Worm (Caenorhabditis elegans) whole organism, L2 larva: ENCODE measurements around the gene srj-38.

ENCODE experiments used
- C34F6.9 ChIP-seq: fragments of 150-350 bp; optimal IDR thresholded peaks from 2 replicates; lab custom pipeline; 2014; ENCODE audit warnings: missing biosample characterization, missing genetic modification characterization
- F13H6.1 ChIP-seq: sonication (generic microtip); optimal IDR thresholded peaks from 2 replicates; lab custom pipeline; 2016; ENCODE audit warnings: missing genetic modification characterization, missing compliant biosample characterization
- R02D3.7 ChIP-seq: fragments of 150-350 bp; optimal IDR thresholded peaks from 2 replicates; lab custom pipeline; 2014; ENCODE audit warnings: missing biosample characterization, missing genetic modification characterization
- Y55F3AM.14 ChIP-seq: fragments of 200-800 bp; sonication (Bioruptor generic); optimal IDR thresholded peaks from 2 replicates; lab custom pipeline; 2018; ENCODE audit warnings: mild to moderate bottlenecking, missing genetic modification characterization, missing compliant biosample characterization
- ZK546.5 ChIP-seq: sonication (generic microtip); optimal IDR thresholded peaks from 2 replicates; lab custom pipeline; 2017; ENCODE audit warnings: missing biosample characterization, missing genetic modification characterization
- alr-1 ChIP-seq: fragments of 150-350 bp; optimal IDR thresholded peaks from 2 replicates; lab custom pipeline; 2014; ENCODE audit warnings: missing biosample characterization, missing genetic modification characterization
- aly-2 ChIP-seq: fragments of 150-350 bp; optimal IDR thresholded peaks from 2 replicates; lab custom pipeline; 2014; ENCODE audit warnings: missing biosample characterization, missing genetic modification characterization
- ama-1 ChIP-seq: fragments of 150-350 bp; optimal IDR thresholded peaks from 2 replicates; lab custom pipeline; 2018; ENCODE audit warnings: inconsistent platforms
- blmp-1 ChIP-seq: sonication (generic microtip); optimal IDR thresholded peaks from 2 replicates; lab custom pipeline; 2017; ENCODE audit warnings: missing genetic modification characterization, mild to moderate bottlenecking, missing compliant biosample characterization, antibody characterized with exemption, moderate library complexity; ENCODE audit not compliant: insufficient read depth
- ceh-16 ChIP-seq: fragments of 150-350 bp; optimal IDR thresholded peaks from 2 replicates; lab custom pipeline; 2014; ENCODE audit warnings: missing biosample characterization, missing genetic modification characterization
- ceh-82 ChIP-seq: fragments of 150-350 bp; optimal IDR thresholded peaks from 2 replicates; lab custom pipeline; 2014; ENCODE audit warnings: missing biosample characterization, missing genetic modification characterization
- crh-2 ChIP-seq: sonication (generic microtip); optimal IDR thresholded peaks from 2 replicates; lab custom pipeline; 2017; ENCODE audit warnings: missing biosample characterization, missing genetic modification characterization
- dmd-4 ChIP-seq: sonication (generic microtip); optimal IDR thresholded peaks from 2 replicates; lab custom pipeline; 2017; ENCODE audit warnings: missing biosample characterization, missing genetic modification characterization
- egl-27 ChIP-seq: sonication (generic microtip); optimal IDR thresholded peaks from 3 replicates; lab custom pipeline; 2017; ENCODE audit warnings: missing biosample characterization, missing genetic modification reagents, missing genetic modification characterization
- elt-1 ChIP-seq: fragments of 150-350 bp; optimal IDR thresholded peaks from 2 replicates; lab custom pipeline; 2014; ENCODE audit warnings: missing biosample characterization, missing genetic modification characterization
- elt-3 ChIP-seq: sonication (generic microtip); optimal IDR thresholded peaks from 2 replicates; lab custom pipeline; 2017; ENCODE audit warnings: missing biosample characterization, missing genetic modification characterization
- fos-1 ChIP-seq: fragments of 150-350 bp; optimal IDR thresholded peaks from 2 replicates; lab custom pipeline; 2014; ENCODE audit warnings: missing biosample characterization, missing genetic modification characterization
- gmeb-1 ChIP-seq: fragments of 150-350 bp; optimal IDR thresholded peaks from 2 replicates; lab custom pipeline; 2014; ENCODE audit warnings: missing biosample characterization, missing genetic modification characterization
- lin-11 ChIP-seq: fragments of 150-350 bp; sonication (generic microtip); optimal IDR thresholded peaks from 2 replicates; lab custom pipeline; 2014; ENCODE audit warnings: missing biosample characterization, missing genetic modification characterization, inconsistent platforms, mixed read lengths
- lin-13 ChIP-seq: fragments of 150-350 bp; optimal IDR thresholded peaks from 2 replicates; lab custom pipeline; 2014; ENCODE audit warnings: missing biosample characterization, missing genetic modification reagents, missing genetic modification characterization
- lin-39 ChIP-seq: fragments of 150-350 bp; optimal IDR thresholded peaks from 2 replicates; lab custom pipeline; 2014; ENCODE audit warnings: missing biosample characterization, missing genetic modification reagents, missing genetic modification characterization
- lsy-2 ChIP-seq, 2 experiments: fragments of 150-350 bp in 1 of 2; sonication (generic microtip) in 1 of 2; optimal IDR thresholded peaks; 2 replicates each; lab custom pipeline; 2014 to 2017; ENCODE audit warnings: missing biosample characterization in 2 of 2, missing genetic modification characterization in 2 of 2
- mab-5 ChIP-seq: fragments of 150-350 bp; optimal IDR thresholded peaks from 2 replicates; lab custom pipeline; 2014; ENCODE audit warnings: missing biosample characterization, missing genetic modification characterization
- mbf-1 ChIP-seq: sonication (generic microtip); optimal IDR thresholded peaks from 2 replicates; lab custom pipeline; 2017; ENCODE audit warnings: missing biosample characterization, missing genetic modification characterization
- mdl-1 ChIP-seq, 2 experiments: fragments of 150-350 bp in 1 of 2; sonication (generic microtip) in 1 of 2; optimal IDR thresholded peaks; 2 replicates each; lab custom pipeline; 2017; ENCODE audit warnings: missing biosample characterization in 2 of 2, missing genetic modification characterization in 2 of 2
- nhr-10 ChIP-seq: sonication (generic microtip); optimal IDR thresholded peaks from 2 replicates; lab custom pipeline; 2017; ENCODE audit warnings: missing biosample characterization, missing genetic modification characterization
- nhr-11 ChIP-seq: fragments of 150-350 bp; optimal IDR thresholded peaks from 2 replicates; lab custom pipeline; 2014; ENCODE audit warnings: missing biosample characterization, missing genetic modification characterization
- nhr-12 ChIP-seq: fragments of 150-350 bp; optimal IDR thresholded peaks from 2 replicates; lab custom pipeline; 2014; ENCODE audit warnings: missing biosample characterization, missing genetic modification characterization
- nhr-129 ChIP-seq: fragments of 150-350 bp; optimal IDR thresholded peaks from 2 replicates; lab custom pipeline; 2014; ENCODE audit warnings: missing biosample characterization, missing genetic modification characterization
- nhr-21 ChIP-seq: fragments of 150-350 bp; optimal IDR thresholded peaks from 2 replicates; lab custom pipeline; 2014; ENCODE audit warnings: missing biosample characterization, missing genetic modification characterization
- nhr-23 ChIP-seq: fragments of 150-350 bp; optimal IDR thresholded peaks from 2 replicates; lab custom pipeline; 2014; ENCODE audit warnings: missing biosample characterization, missing genetic modification reagents, missing genetic modification characterization
- nhr-237 ChIP-seq: fragments of 150-350 bp; optimal IDR thresholded peaks from 2 replicates; lab custom pipeline; 2014; ENCODE audit warnings: missing biosample characterization, missing genetic modification characterization
- nhr-25 ChIP-seq: fragments of 150-350 bp; sonication (generic microtip); optimal IDR thresholded peaks from 3 replicates; lab custom pipeline; 2014; ENCODE audit warnings: missing biosample characterization, missing genetic modification characterization
- nhr-6 ChIP-seq: fragments of 150-350 bp; optimal IDR thresholded peaks from 2 replicates; lab custom pipeline; 2014; ENCODE audit warnings: missing biosample characterization, missing genetic modification characterization
- nhr-77 ChIP-seq: fragments of 150-350 bp; optimal IDR thresholded peaks from 2 replicates; lab custom pipeline; 2014; ENCODE audit warnings: missing biosample characterization, missing genetic modification characterization
- peb-1 ChIP-seq: fragments of 150-350 bp; optimal IDR thresholded peaks from 2 replicates; lab custom pipeline; 2014; ENCODE audit warnings: missing biosample characterization, missing genetic modification characterization
- sem-4 ChIP-seq: fragments of 150-350 bp; optimal IDR thresholded peaks from 2 replicates; lab custom pipeline; 2014; ENCODE audit warnings: missing biosample characterization, missing genetic modification reagents, missing genetic modification characterization
- skn-1 ChIP-seq: sonication (generic microtip); optimal IDR thresholded peaks from 2 replicates; lab custom pipeline; 2017; ENCODE audit warnings: missing biosample characterization, missing genetic modification characterization
- sma-3 ChIP-seq: sonication (generic microtip); optimal IDR thresholded peaks from 2 replicates; lab custom pipeline; 2016; ENCODE audit warnings: missing genetic modification reagents, missing genetic modification characterization, missing compliant biosample characterization
- sma-9 ChIP-seq, 2 experiments: fragments of 150-350 bp in 1 of 2; sonication (generic microtip) in 1 of 2; optimal IDR thresholded peaks; 2 replicates each; lab custom pipeline; 2014 to 2016; ENCODE audit warnings: missing genetic modification characterization in 2 of 2, mild to moderate bottlenecking in 1 of 2, missing biosample characterization in 1 of 2, missing compliant biosample characterization in 1 of 2, missing genetic modification reagents in 1 of 2, moderate library complexity in 1 of 2
- snpc-4 ChIP-seq: fragments of 150-350 bp; optimal IDR thresholded peaks from 2 replicates; lab custom pipeline; 2014; ENCODE audit warnings: missing biosample characterization, missing genetic modification characterization
- unc-39 ChIP-seq: fragments of 150-350 bp; optimal IDR thresholded peaks from 2 replicates; lab custom pipeline; 2014; ENCODE audit warnings: missing biosample characterization, missing genetic modification characterization
- unc-55 ChIP-seq: fragments of 150-350 bp; sonication (generic microtip); optimal IDR thresholded peaks from 3 replicates; lab custom pipeline; 2014; ENCODE audit warnings: missing biosample characterization, missing genetic modification reagents, missing genetic modification characterization
- unc-62 ChIP-seq: fragments of 150-350 bp; optimal IDR thresholded peaks from 2 replicates; lab custom pipeline; 2014; ENCODE audit warnings: missing biosample characterization, missing genetic modification reagents, missing genetic modification characterization
- zag-1 ChIP-seq: fragments of 150-350 bp; optimal IDR thresholded peaks from 2 replicates; lab custom pipeline; 2014; ENCODE audit warnings: missing biosample characterization, missing genetic modification characterization
- ztf-1 ChIP-seq: fragments of 200-800 bp; sonication (Bioruptor generic); conservative IDR thresholded peaks from 2 replicates; pipeline ENCODE4 v1.3.6; 2022; ENCODE audit warnings: missing genetic modification characterization, missing compliant biosample characterization
- ztf-11 ChIP-seq: sonication (generic microtip); optimal IDR thresholded peaks from 2 replicates; lab custom pipeline; 2017; ENCODE audit warnings: missing biosample characterization, missing genetic modification characterization
- ztf-4 ChIP-seq: fragments of 150-350 bp; optimal IDR thresholded peaks from 2 replicates; lab custom pipeline; 2014; ENCODE audit warnings: missing biosample characterization, missing genetic modification characterization

srj-38 gene

DNA sequence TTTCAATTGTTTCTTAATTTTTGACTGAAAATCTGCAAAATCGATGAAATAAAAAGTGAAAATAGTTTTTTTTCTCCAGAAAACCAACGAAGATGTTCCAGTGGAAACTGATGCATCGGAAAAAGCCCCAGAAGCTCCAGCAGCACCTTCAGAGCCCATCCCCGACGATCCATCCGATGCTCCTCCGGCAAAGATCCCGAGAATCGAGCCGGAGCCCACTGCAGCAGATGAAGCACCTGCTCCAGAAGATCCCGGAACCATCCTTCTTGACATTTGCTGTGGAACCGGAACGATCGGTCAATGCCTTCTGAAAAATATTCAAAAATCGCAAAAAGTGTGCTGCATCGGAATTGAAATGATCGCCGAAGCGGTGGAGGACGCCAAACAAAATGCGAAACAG lies 24.5 kb upstream of the srj-38 start:
- TF ChIP-seq mab-5 (tag; lab: Kevin White, UChicago) (no peak), unc-62 (no peak), mbf-1 (tag; lab: Kevin White, UChicago) (no peak), sma-9 (GFP tag; optimal IDR thresholded peaks at IDR 0.05; lab: Kevin White, UChicago) (no peak), sma-9 (tag; optimal IDR thresholded peaks at IDR 0.05; lab: Kevin White, UChicago) (no peak), crh-2 (tag; lab: Kevin White, UChicago) (no peak), nhr-237 (tag; lab: Kevin White, UChicago) (no peak), unc-39 (tag; lab: Kevin White, UChicago) (no peak), egl-27 (tag; lab: Kevin White, UChicago) (no peak), lsy-2 (tag; optimal IDR thresholded peaks at IDR 0.05; lab: Kevin White, UChicago) (no peak), nhr-129 (tag; lab: Kevin White, UChicago) (no peak), snpc-4 (tag; lab: Kevin White, UChicago) (no peak), aly-2 (tag; lab: Kevin White, UChicago) (no peak), peb-1 (no peak), ama-1 (lab: Kevin White, UChicago) (no peak), lin-11 (tag; lab: Kevin White, UChicago) (no peak)

DNA sequence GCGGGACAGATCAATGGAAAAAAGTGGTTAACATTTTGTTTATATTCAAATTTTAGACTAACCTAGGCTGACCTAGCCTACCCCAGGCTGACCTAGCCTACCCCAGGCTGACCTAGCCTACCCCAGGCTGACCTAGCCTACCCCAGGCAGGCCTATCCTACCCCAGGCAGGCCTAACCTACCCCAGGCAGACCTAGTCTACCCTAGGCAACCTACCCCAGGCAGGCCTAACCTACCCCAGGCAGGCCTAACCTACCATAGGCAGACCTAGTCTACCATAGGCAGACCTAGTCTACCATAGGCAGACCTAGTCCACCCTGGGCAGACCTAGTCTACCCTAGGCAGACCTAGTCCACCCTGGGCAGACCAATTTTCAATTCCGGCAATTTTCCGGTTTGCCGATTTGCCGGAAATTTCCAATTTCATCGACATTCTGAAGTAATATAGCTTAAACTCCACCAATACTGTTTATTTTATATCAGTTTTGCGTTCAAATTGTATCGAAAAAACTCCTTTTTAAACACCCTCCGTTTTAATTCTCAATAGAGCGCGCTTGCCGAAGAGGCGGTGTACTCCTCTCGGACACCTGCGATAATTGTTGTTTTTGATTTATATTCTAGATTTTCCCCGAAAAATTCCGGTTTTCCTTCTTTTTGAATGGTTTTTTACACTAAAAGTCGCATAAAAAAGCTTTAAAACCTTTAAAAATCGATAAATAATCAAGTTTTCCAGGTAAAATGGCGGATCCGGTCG lies 20.2 kb upstream of the srj-38 start, which contains the start of gene trm-2A:
Gene trm-2A (plus strand): TSS at position 732 of the 752 bp plus-strand sequence.
- TF ChIP-seq nhr-237 (tag; lab: Kevin White, UChicago): peak; percentile 24
- TF ChIP-seq ZK546.5 (tag; lab: Kevin White, UChicago): no peak
- TF ChIP-seq dmd-4 (tag; lab: Kevin White, UChicago): no peak
- TF ChIP-seq sma-3 (GFP tag; lab: Kevin White, UChicago): peak; percentile 85
- TF ChIP-seq lin-39 (tag; lab: Kevin White, UChicago): no peak
- no peak for TF ChIP-seq Y55F3AM.14 (GFP tag; lab: Kevin White, UChicago)
- peak; percentile 42 for TF ChIP-seq ztf-4 (tag; lab: Kevin White, UChicago)
- TF ChIP-seq crh-2 (tag; lab: Kevin White, UChicago): peak; percentile 79
- no peak for TF ChIP-seq zag-1 (tag; lab: Kevin White, UChicago)
- no peak for TF ChIP-seq aly-2 (tag; lab: Kevin White, UChicago)
- peak; percentile 85 for TF ChIP-seq lin-13 (GFP tag; lab: Kevin White, UChicago)
- no peak for TF ChIP-seq ama-1 (lab: Kevin White, UChicago)
- peak; percentile 66 for TF ChIP-seq nhr-6 (tag; lab: Kevin White, UChicago)
- peak; percentile 26 for TF ChIP-seq mab-5 (tag; lab: Kevin White, UChicago)
- peak; percentile 69 for TF ChIP-seq nhr-21
- TF ChIP-seq mbf-1 (tag; lab: Kevin White, UChicago): no peak
- no peak for TF ChIP-seq peb-1
- peak; percentile 72 for TF ChIP-seq F13H6.1 (tag; lab: Kevin White, UChicago)
- TF ChIP-seq nhr-77 (tag; lab: Kevin White, UChicago): peak; percentile 14
- peak; percentile 69 for TF ChIP-seq nhr-129 (tag; lab: Kevin White, UChicago)
- TF ChIP-seq lin-11 (tag; lab: Kevin White, UChicago): no peak
- TF ChIP-seq skn-1 (tag; lab: Kevin White, UChicago): no peak
- TF ChIP-seq nhr-25 (tag; lab: Kevin White, UChicago): peak; percentile 71
- TF ChIP-seq alr-1 (tag; lab: Kevin White, UChicago): no peak
- TF ChIP-seq nhr-11: no peak
- TF ChIP-seq nhr-23 (tag; lab: Kevin White, UChicago): no peak
- no peak for TF ChIP-seq elt-1 (tag; lab: Kevin White, UChicago)
- peak; percentile 51 to 88 for TF ChIP-seq lsy-2 (tag; optimal IDR thresholded peaks at IDR 0.05; lab: Kevin White, UChicago)
- TF ChIP-seq ceh-16 (tag; lab: Kevin White, UChicago): no peak
- peak; percentile 97 for TF ChIP-seq gmeb-1 (tag; lab: Kevin White, UChicago)
- no peak for TF ChIP-seq nhr-12 (tag; lab: Kevin White, UChicago)
- peak; percentile 89 for TF ChIP-seq sma-9 (GFP tag; optimal IDR thresholded peaks at IDR 0.05; lab: Kevin White, UChicago)
- no peak for TF ChIP-seq sma-9 (tag; optimal IDR thresholded peaks at IDR 0.05; lab: Kevin White, UChicago)
- no peak for TF ChIP-seq ztf-11
- no peak for TF ChIP-seq unc-39 (tag; lab: Kevin White, UChicago)
- TF ChIP-seq mdl-1 (tag; optimal IDR thresholded peaks at IDR 0.05; lab: Kevin White, UChicago): peak in 1 of 2 experiments; percentile 4
- no peak for TF ChIP-seq elt-3 (tag; lab: Kevin White, UChicago)
- peak; percentile 38 for TF ChIP-seq fos-1
- TF ChIP-seq unc-55: peak; percentile 80
- TF ChIP-seq nhr-10: no peak
- TF ChIP-seq sem-4 (tag; lab: Kevin White, UChicago): peak; percentile 71
- peak; percentile 62 for TF ChIP-seq C34F6.9
- TF ChIP-seq snpc-4 (tag; lab: Kevin White, UChicago): peak; percentile 59
- TF ChIP-seq ceh-82 (tag; lab: Kevin White, UChicago): no peak
- peak; percentile 19 for TF ChIP-seq egl-27 (tag; lab: Kevin White, UChicago)
- TF ChIP-seq unc-62: no peak
- TF ChIP-seq ztf-1 (GFP tag; lab: Robert Waterston, UW): no peak
- no peak for TF ChIP-seq R02D3.7 (tag; lab: Kevin White, UChicago)
- peak; percentile 42 for TF ChIP-seq blmp-1 (tag; lab: Kevin White, UChicago)
- TF ChIP-seq, all 48 proteins: peak for 23
